Fruit fly (Drosophila melanogaster): ENCODE data around the gene Alms1b.
A peak's percentile ranks its signal among the peaks of the same experiment; 100 is the strongest.

The Alms1b gene

dm6 chrX:4614325-4614724 lies 16.4 kb downstream of the Alms1b start (continued):
- TF ChIP-seq Six4 (GFP tag; optimal IDR thresholded peaks at IDR 0.05): no peak
- TF ChIP-seq Hand (GFP tag; optimal IDR thresholded peaks at IDR 0.05): no peak
- TF ChIP-seq CG15269 (tag; optimal IDR thresholded peaks at IDR 0.05): peak; percentile 37
- TF ChIP-seq hbn (GFP tag; IDR thresholded peaks at IDR 0.05; ENCODE audit: partially characterized antibody): no peak
- TF ChIP-seq Nf-YB (GFP tag; optimal IDR thresholded peaks at IDR 0.05): no peak
- peak; percentile 2 for TF ChIP-seq bcd (GFP tag; optimal IDR thresholded peaks at IDR 0.05)
- no peak for TF ChIP-seq slp2 (GFP tag; optimal IDR thresholded peaks at IDR 0.05)
- no peak for TF ChIP-seq pzg (GFP tag; optimal IDR thresholded peaks at IDR 0.05)
- no peak for TF ChIP-seq CG12769 (tag; optimal IDR thresholded peaks at IDR 0.05)
- no peak for TF ChIP-seq nerfin-1 (tag; optimal IDR thresholded peaks at IDR 0.05)
- TF ChIP-seq NC2α (GFP tag; optimal IDR thresholded peaks at IDR 0.05): no peak
- no peak for TF ChIP-seq danr (GFP tag; IDR thresholded peaks at IDR 0.05)
- 0 out of 3 replicates have a peak, but pooled peaks have one; percentile 14 for TF ChIP-seq ci (GFP tag; IDR thresholded peaks at IDR 0.05)
- no peak for TF ChIP-seq CG18599 (GFP tag; optimal IDR thresholded peaks at IDR 0.05)
- TF ChIP-seq Abd-B (GFP tag; optimal IDR thresholded peaks at IDR 0.05): no peak
- no peak for TF ChIP-seq caup (GFP tag; optimal IDR thresholded peaks at IDR 0.05; ENCODE audit: severe bottlenecking)
- no peak for TF ChIP-seq CG10543 (GFP tag; optimal IDR thresholded peaks at IDR 0.05)
- TF ChIP-seq CG10366 (GFP tag; IDR thresholded peaks at IDR 0.05): peak; percentile 38; the same call in 1 of the 2 replicates
- TF ChIP-seq mam (GFP tag; optimal IDR thresholded peaks at IDR 0.05): peak; percentile 26
- TF ChIP-seq stc (GFP tag; IDR thresholded peaks at IDR 0.05): no peak
- TF ChIP-seq CG2678 (tag; optimal IDR thresholded peaks at IDR 0.05): peak; percentile 41
- no peak for TF ChIP-seq CG12659 (GFP tag; optimal IDR thresholded peaks at IDR 0.05)
- peak; percentile 47 for TF ChIP-seq lab (GFP tag; optimal IDR thresholded peaks at IDR 0.05)
- no peak; the same call in 1 of the 2 replicates for TF ChIP-seq CG4404 (GFP tag; IDR thresholded peaks at IDR 0.05)
- TF ChIP-seq CG4820 (GFP tag; optimal IDR thresholded peaks at IDR 0.05): no peak
- no peak for TF ChIP-seq Nf-YC (tag; optimal IDR thresholded peaks at IDR 0.05)
- no peak for TF ChIP-seq schlank (tag; optimal IDR thresholded peaks at IDR 0.05)
- no peak for TF ChIP-seq CG6854 (GFP tag; optimal IDR thresholded peaks at IDR 0.05)
- TF ChIP-seq CG11093 (GFP tag; IDR thresholded peaks at IDR 0.05): no peak
- TF ChIP-seq Sin3A (optimal IDR thresholded peaks at IDR 0.05): no peak
- no peak for TF ChIP-seq CG13287 (GFP tag; IDR thresholded peaks at IDR 0.05; ENCODE audit: partially characterized antibody)
- TF ChIP-seq cad (GFP tag; optimal IDR thresholded peaks at IDR 0.05): no peak
- TF ChIP-seq CG3838 (GFP tag; optimal IDR thresholded peaks at IDR 0.05): no peak
- TF ChIP-seq CG10959 (GFP tag; IDR thresholded peaks at IDR 0.05): no peak
- TF ChIP-seq zfh1 (GFP tag; IDR thresholded peaks at IDR 0.05): peak; percentile 59; the same call in 2 of the 3 replicates
- TF ChIP-seq Jarid2 (GFP tag; optimal IDR thresholded peaks at IDR 0.05): no peak
- TF ChIP-seq CG6175 (GFP tag; IDR thresholded peaks at IDR 0.05): no peak
- no peak for TF ChIP-seq CG10654 (GFP tag; optimal IDR thresholded peaks at IDR 0.05)
- TF ChIP-seq dysf (GFP tag; IDR thresholded peaks at IDR 0.05): peak; percentile 39; the same call in 1 of the 3 replicates
- TF ChIP-seq vnd (GFP tag; IDR thresholded peaks at IDR 0.05; ENCODE audit: partially characterized antibody): no peak
- no peak for TF ChIP-seq ato (GFP tag; IDR thresholded peaks at IDR 0.05; ENCODE audit: partially characterized antibody)
- TF ChIP-seq CG2116 (GFP tag; optimal IDR thresholded peaks at IDR 0.05): no peak
- no peak for TF ChIP-seq Trl (optimal IDR thresholded peaks at IDR 0.05)
- no peak for TF ChIP-seq Trl (GFP tag; optimal IDR thresholded peaks at IDR 0.05)
- TF ChIP-seq jing (GFP tag; optimal IDR thresholded peaks at IDR 0.05): no peak
- no peak for TF ChIP-seq zen (tag; optimal IDR thresholded peaks at IDR 0.05)
- TF ChIP-seq Deaf1 (tag; optimal IDR thresholded peaks at IDR 0.05): no peak
- TF ChIP-seq Bteb2 (GFP tag; optimal IDR thresholded peaks at IDR 0.05): no peak
- no peak for TF ChIP-seq bigmax (GFP tag; optimal IDR thresholded peaks at IDR 0.05)
- no peak for TF ChIP-seq CG13424 (tag; optimal IDR thresholded peaks at IDR 0.05)
- TF ChIP-seq ham (GFP tag; IDR thresholded peaks at IDR 0.05): no peak
